Worm (Caenorhabditis elegans) whole organism, late embryonic: ENCODE results near the gene cit-1.1.

Experiments used
- K02D7.2 ChIP-seq: sonication (generic microtip); optimal IDR thresholded peaks from 2 replicates; lab custom pipeline; 2017; ENCODE audit warnings: mild to moderate bottlenecking, missing genetic modification characterization, missing compliant biosample characterization
- K09A11.1 ChIP-seq: sonication (generic microtip); optimal IDR thresholded peaks from 2 replicates; lab custom pipeline; 2017; ENCODE audit warnings: antibody characterized with exemption, mild to moderate bottlenecking, missing genetic modification characterization, missing compliant biosample characterization; ENCODE audit not compliant: insufficient read depth
- T23F11.4 ChIP-seq: fragments of 200-800 bp; sonication (Bioruptor generic); optimal IDR thresholded peaks from 2 replicates; lab custom pipeline; 2018; ENCODE audit warnings: mild to moderate bottlenecking, missing genetic modification characterization, missing compliant biosample characterization
- ahr-1 ChIP-seq: sonication (generic microtip); optimal IDR thresholded peaks from 2 replicates; lab custom pipeline; 2016; ENCODE audit warnings: missing genetic modification characterization, missing compliant biosample characterization
- ceh-14 ChIP-seq: sonication (generic microtip); optimal IDR thresholded peaks from 2 replicates; lab custom pipeline; 2016; ENCODE audit warnings: missing genotype, missing genetic modification characterization, missing compliant biosample characterization
- ceh-18 ChIP-seq: sonication (generic microtip); optimal IDR thresholded peaks from 2 replicates; lab custom pipeline; 2016; ENCODE audit warnings: missing genetic modification characterization, missing compliant biosample characterization
- ceh-19 ChIP-seq: fragments of 200-800 bp; sonication (Bioruptor generic); optimal IDR thresholded peaks from 2 replicates; lab custom pipeline; 2018; ENCODE audit warnings: mild to moderate bottlenecking, missing genetic modification characterization, missing compliant biosample characterization
- ceh-22 ChIP-seq: sonication (generic microtip); optimal IDR thresholded peaks from 2 replicates; lab custom pipeline; 2017; ENCODE audit warnings: missing biosample characterization, missing genetic modification characterization
- ceh-30 ChIP-seq: fragments of 150-350 bp; optimal IDR thresholded peaks from 2 replicates; lab custom pipeline; 2014; ENCODE audit warnings: missing biosample characterization, missing genetic modification characterization
- ceh-31 ChIP-seq: sonication (generic microtip); optimal IDR thresholded peaks from 2 replicates; lab custom pipeline; 2016; ENCODE audit warnings: missing genetic modification characterization, missing compliant biosample characterization
- ceh-45 ChIP-seq: fragments of 200-800 bp; sonication (Bioruptor generic); IDR thresholded peaks from 2 replicates; pipeline ENCODE4 v1.3.6; 2022; ENCODE audit warnings: missing genetic modification reagents, missing genetic modification characterization, missing compliant biosample characterization
- ceh-48 ChIP-seq: sonication (generic microtip); optimal IDR thresholded peaks from 2 replicates; lab custom pipeline; 2016; ENCODE audit warnings: missing genetic modification characterization, inconsistent platforms, missing compliant biosample characterization
- ceh-9 ChIP-seq: sonication (generic microtip); optimal IDR thresholded peaks from 2 replicates; lab custom pipeline; 2016; ENCODE audit warnings: mild to moderate bottlenecking, missing genetic modification characterization, inconsistent platforms, missing compliant biosample characterization
- elt-2 ChIP-seq: sonication (generic microtip); optimal IDR thresholded peaks from 2 replicates; lab custom pipeline; 2016; ENCODE audit warnings: missing genetic modification reagents, missing genetic modification characterization, missing compliant biosample characterization
- hlh-30 ChIP-seq: sonication (generic microtip); optimal IDR thresholded peaks from 2 replicates; lab custom pipeline; 2017; ENCODE audit warnings: antibody characterized with exemption, missing genetic modification characterization, missing compliant biosample characterization; ENCODE audit not compliant: insufficient read depth
- lim-6 ChIP-seq: sonication (generic microtip); optimal IDR thresholded peaks from 2 replicates; lab custom pipeline; 2016; ENCODE audit warnings: missing genetic modification characterization, missing compliant biosample characterization
- lin-11 ChIP-seq: fragments of 200-800 bp; sonication (Bioruptor generic); optimal IDR thresholded peaks from 2 replicates; lab custom pipeline; 2018; ENCODE audit warnings: mild to moderate bottlenecking, missing genetic modification characterization, missing compliant biosample characterization
- nfya-1 ChIP-seq: sonication (generic microtip); optimal IDR thresholded peaks from 2 replicates; lab custom pipeline; 2017; ENCODE audit warnings: missing genetic modification characterization, mild to moderate bottlenecking, missing compliant biosample characterization, antibody characterized with exemption, moderate library complexity
- odd-2 ChIP-seq: sonication (generic microtip); optimal IDR thresholded peaks from 2 replicates; lab custom pipeline; 2017; ENCODE audit warnings: antibody characterized with exemption, mild to moderate bottlenecking, missing genetic modification characterization, missing compliant biosample characterization
- pag-3 ChIP-seq: sonication (generic microtip); optimal IDR thresholded peaks from 2 replicates; lab custom pipeline; 2016; ENCODE audit warnings: missing compliant biosample characterization, missing genetic modification characterization, borderline replicate concordance
- pat-9 ChIP-seq: fragments of 200-800 bp; sonication (Bioruptor generic); optimal IDR thresholded peaks from 2 replicates; lab custom pipeline; 2018; ENCODE audit warnings: mild to moderate bottlenecking, missing genetic modification characterization, moderate library complexity, missing compliant biosample characterization
- pax-1 ChIP-seq: fragments of 150-350 bp; optimal IDR thresholded peaks from 2 replicates; lab custom pipeline; 2014; ENCODE audit warnings: missing biosample characterization, missing genetic modification characterization
- pha-2 ChIP-seq: sonication (generic microtip); optimal IDR thresholded peaks from 2 replicates; lab custom pipeline; 2017; ENCODE audit warnings: mild to moderate bottlenecking, missing genetic modification characterization, missing compliant biosample characterization
- pha-4 ChIP-seq: fragments of 150-350 bp; optimal IDR thresholded peaks from 2 replicates; lab custom pipeline; 2018; ENCODE audit warnings: missing biosample characterization, missing genetic modification reagents, missing genetic modification characterization
- pqm-1 ChIP-seq: sonication (generic microtip); optimal IDR thresholded peaks from 2 replicates; lab custom pipeline; 2016; ENCODE audit warnings: missing genetic modification characterization, missing compliant biosample characterization
- ref-2 ChIP-seq: sonication (generic microtip); optimal IDR thresholded peaks from 2 replicates; lab custom pipeline; 2016; ENCODE audit warnings: missing genetic modification characterization, missing compliant biosample characterization
- sdc-2 ChIP-seq: sonication (generic microtip); optimal IDR thresholded peaks from 2 replicates; lab custom pipeline; 2016; ENCODE audit warnings: missing genotype, missing genetic modification characterization, missing compliant biosample characterization
- sox-2 ChIP-seq: fragments of 200-800 bp; sonication (Bioruptor generic); IDR thresholded peaks from 2 replicates; pipeline ENCODE4 v1.3.6; 2022; ENCODE audit warnings: missing genetic modification reagents, missing genetic modification characterization, missing compliant biosample characterization
- sox-4 ChIP-seq: sonication (generic microtip); optimal IDR thresholded peaks from 2 replicates; lab custom pipeline; 2017; ENCODE audit warnings: mild to moderate bottlenecking, missing genetic modification characterization, inconsistent platforms, missing compliant biosample characterization
- tbx-2 ChIP-seq: sonication (generic microtip); optimal IDR thresholded peaks from 2 replicates; lab custom pipeline; 2016; ENCODE audit warnings: missing genetic modification characterization, missing compliant biosample characterization
- unc-3 ChIP-seq, 2 experiments: fragments of 200-800 bp in 1 of 2; sonication (Bioruptor generic) in 1 of 2; sonication (generic microtip) in 1 of 2; conservative IDR thresholded peaks in 1 of 2; optimal IDR thresholded peaks in 1 of 2; 2 replicates each; pipeline versions ENCODE4 v1.3.6 to Lab custom; 2016 to 2022; ENCODE audit warnings: missing compliant biosample characterization in 2 of 2, missing genetic modification characterization in 2 of 2, missing genetic modification reagents in 1 of 2
- unc-42 ChIP-seq: sonication (generic microtip); optimal IDR thresholded peaks from 2 replicates; lab custom pipeline; 2016; ENCODE audit warnings: missing genotype, missing genetic modification characterization, missing compliant biosample characterization
- unc-55 ChIP-seq: sonication (generic microtip); optimal IDR thresholded peaks from 2 replicates; lab custom pipeline; 2017; ENCODE audit warnings: missing biosample characterization, missing genetic modification reagents, missing genetic modification characterization
- unc-86 ChIP-seq: sonication (generic microtip); optimal IDR thresholded peaks from 2 replicates; lab custom pipeline; 2016; ENCODE audit warnings: missing genetic modification characterization, missing compliant biosample characterization

The cit-1.1 gene

ce11 chrIII:8027942-8028341 lies 18.3 kb upstream of the cit-1.1 start, which contains the start of gene mdt-30:
TSS of gene mdt-30 (minus strand) at chrIII:8028042.
- TF ChIP-seq pat-9 (tag; lab: Kevin White, UChicago), result no peak
- no peak for TF ChIP-seq tbx-2 (tag; lab: Kevin White, UChicago)
- TF ChIP-seq lin-11, result no peak
- no peak for TF ChIP-seq pqm-1 (tag; lab: Kevin White, UChicago)
- no peak for TF ChIP-seq ceh-19
- no peak for TF ChIP-seq K09A11.1 (tag; lab: Kevin White, UChicago)
- TF ChIP-seq pag-3 (tag; lab: Kevin White, UChicago), result no peak
- no peak for TF ChIP-seq K02D7.2
- no peak for TF ChIP-seq lim-6 (tag; lab: Kevin White, UChicago)
- TF ChIP-seq ceh-45 (GFP tag; lab: Robert Waterston, UW), result no peak
- TF ChIP-seq ahr-1, result no peak
- TF ChIP-seq odd-2, result no peak
- no peak for TF ChIP-seq sox-2 (GFP tag; lab: Robert Waterston, UW)

DNA sequence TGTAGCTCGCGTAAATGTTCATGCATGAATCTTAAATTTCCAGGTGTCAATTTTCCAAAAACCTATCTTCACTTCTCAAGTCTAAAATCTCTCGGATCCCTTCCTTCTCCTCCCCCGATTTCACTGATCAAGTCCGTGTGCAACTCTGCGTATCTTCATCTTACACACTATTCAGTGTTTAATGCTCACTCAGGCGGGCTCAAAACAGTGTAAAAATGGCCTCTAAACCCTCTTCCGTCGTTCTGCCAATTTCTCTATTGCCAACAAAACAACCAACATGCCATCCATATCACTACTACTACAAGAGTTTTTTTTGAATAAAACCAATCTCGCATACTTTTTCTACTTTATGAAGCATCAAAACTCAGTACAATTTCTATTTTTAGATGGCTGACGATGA lies 12.5 kb upstream of the cit-1.1 start, which contains the start of gene F44B9.2:
Gene F44B9.2, plus strand, starts transcription at position 387 of the 400 bp plus-strand sequence.
- no peak for TF ChIP-seq odd-2
- peak; percentile 5 for TF ChIP-seq pat-9 (tag; lab: Kevin White, UChicago)
- TF ChIP-seq ceh-30 (tag; lab: Kevin White, UChicago), result no peak
- no peak for TF ChIP-seq T23F11.4

ce11 chrIII:8020823-8021332 lies 11.3 kb upstream of the cit-1.1 start, which contains the start of gene lin-36:
TSS of gene lin-36 (minus strand) at chrIII:8020873.
- TF ChIP-seq sox-4 (no peak), pax-1 (tag; lab: Kevin White, UChicago) (peak; percentile 41), elt-2 (peak; percentile 49), unc-3 (GFP tag; conservative IDR thresholded peaks at IDR 0.05; lab: Robert Waterston, UW) (no peak), unc-3 (tag; optimal IDR thresholded peaks at IDR 0.05; lab: Kevin White, UChicago) (peak; percentile 25), hlh-30 (tag; lab: Kevin White, UChicago) (peak; percentile 79), unc-55 (GFP tag; lab: Kevin White, UChicago) (peak; percentile 98), ceh-18 (tag; lab: Kevin White, UChicago) (peak; percentile 46), ref-2 (peak; percentile 44), odd-2 (no peak), ceh-22 (tag; lab: Kevin White, UChicago) (no peak), pqm-1 (tag; lab: Kevin White, UChicago) (no peak), K09A11.1 (tag; lab: Kevin White, UChicago) (peak; percentile 30), ceh-48 (tag; lab: Kevin White, UChicago) (peak; percentile 98), nfya-1 (peak; percentile 73), tbx-2 (tag; lab: Kevin White, UChicago) (peak; percentile 82), pha-4 (tag; lab: Kevin White, UChicago) (no peak), ceh-30 (tag; lab: Kevin White, UChicago) (peak; percentile 41), ceh-31 (tag; lab: Kevin White, UChicago) (peak; percentile 64), unc-42 (tag; lab: Kevin White, UChicago) (peak; percentile 75), ceh-14 (peak; percentile 23)

ce11 chrIII:8017053-8017452 lies 7.4 kb upstream of the cit-1.1 start:
- TF ChIP-seq unc-86 (tag; lab: Kevin White, UChicago) (no peak), tbx-2 (tag; lab: Kevin White, UChicago) (no peak), sdc-2 (tag; lab: Kevin White, UChicago) (no peak), nfya-1 (no peak), ceh-48 (tag; lab: Kevin White, UChicago) (no peak)

DNA sequence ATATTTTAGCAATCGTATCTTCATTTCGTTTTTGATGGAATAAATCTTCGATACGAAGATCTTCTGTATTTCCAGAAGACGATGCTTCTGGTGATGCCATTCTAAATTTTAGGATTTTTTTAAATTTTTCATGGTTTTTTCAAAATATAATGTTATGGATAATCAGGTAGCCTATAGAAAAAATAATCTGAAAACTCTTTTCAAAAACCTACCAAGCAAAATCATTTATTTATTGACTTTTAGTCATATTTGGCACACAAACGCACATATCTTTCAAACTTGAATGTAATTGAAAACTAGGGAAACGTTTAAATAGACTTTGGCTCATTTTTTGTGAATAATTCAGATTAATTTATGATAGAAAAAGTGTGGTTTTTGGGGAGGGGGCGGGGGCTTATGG lies 6.8 kb upstream of the cit-1.1 start, which contains the start of gene F44B9.5:
Gene F44B9.5, minus strand, starts transcription at position 101 of the 400 bp plus-strand sequence.
- TF ChIP-seq ceh-9 (tag; lab: Kevin White, UChicago) (no peak), pha-2 (tag; lab: Kevin White, UChicago) (no peak), odd-2 (no peak)
- TF ChIP-seq, all 69 proteins: peak for 0
